Fruit fly (Drosophila melanogaster) S2 (cell line): ENCODE measurements around the gene CG34015.

Source experiments
- CG8478 ChIP-seq: fragments of >200 bp; optimal IDR thresholded peaks from 2 replicates; lab custom pipeline; 2018
- CTCF ChIP-seq, 2 experiments: fragments of >200 bp; optimal IDR thresholded peaks; 2 replicates each; lab custom pipeline; 2018

DNA sequence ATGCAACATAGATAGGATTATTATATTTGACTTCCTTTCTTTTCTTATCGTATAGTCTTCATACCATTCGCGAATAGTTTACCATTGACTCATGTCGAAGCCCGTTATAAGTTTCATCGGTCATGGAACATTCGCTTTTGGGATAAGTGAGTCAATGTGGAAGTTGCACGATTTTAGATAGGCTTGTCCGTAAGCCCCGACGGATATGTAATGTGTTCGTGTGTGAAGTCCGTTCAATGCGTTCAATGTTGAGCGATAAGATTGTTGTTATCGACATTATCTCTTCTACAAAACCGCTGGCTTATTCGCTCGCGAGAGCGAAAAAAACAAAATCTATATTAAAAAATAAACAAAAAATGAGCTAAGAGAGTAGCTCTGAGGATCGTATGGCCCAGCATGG is 43.3 kb downstream of the CG34015 start, which contains the start of gene CG9981:
- TF ChIP-seq CTCF (optimal IDR thresholded peaks at IDR 0.05; lab: Kevin White, UChicago): no peak
- TF ChIP-seq CG8478 (lab: Kevin White, UChicago): no peak
